Worm (Caenorhabditis elegans) whole organism, L4 larva: ENCODE data around the gene dmd-10.
"Not testable (repeated sequence)": the region's sequence is repeated elsewhere in the genome, so short reads cannot be mapped to it uniquely, and the experiment has no call there.

Experiments
- F26F4.8 ChIP-seq: fragments of 200-800 bp; sonication (Bioruptor generic); conservative IDR thresholded peaks from 2 replicates; pipeline ENCODE4 v1.3.6; 2022; ENCODE audit warnings: missing genetic modification characterization, missing compliant biosample characterization
- F37D6.2 ChIP-seq: sonication (generic microtip); optimal IDR thresholded peaks from 2 replicates; lab custom pipeline; 2016; ENCODE audit warnings: mild to moderate bottlenecking, missing genetic modification characterization, missing compliant biosample characterization
- ama-1 ChIP-seq: fragments of 150-350 bp; optimal IDR thresholded peaks from 2 replicates; lab custom pipeline; 2014; ENCODE audit warnings: inconsistent platforms, mixed read lengths
- arid-1 ChIP-seq: fragments of 200-800 bp; sonication (Bioruptor generic); conservative IDR thresholded peaks from 2 replicates; pipeline ENCODE4 v1.3.6; 2022; ENCODE audit warnings: missing genetic modification reagents, missing genetic modification characterization, missing compliant biosample characterization
- attf-4 ChIP-seq: sonication (generic microtip); optimal IDR thresholded peaks from 3 replicates; lab custom pipeline; 2017; ENCODE audit warnings: missing biosample characterization, missing genetic modification characterization
- ceh-28 ChIP-seq: fragments of 150-350 bp; optimal IDR thresholded peaks from 2 replicates; lab custom pipeline; 2014; ENCODE audit warnings: missing biosample characterization, missing genetic modification reagents, missing genetic modification characterization
- ceh-44 ChIP-seq: fragments of 200-800 bp; sonication (Bioruptor generic); IDR thresholded peaks from 2 replicates; pipeline ENCODE4 v1.3.6; 2022; ENCODE audit warnings: missing genetic modification reagents, missing genetic modification characterization, missing compliant biosample characterization
- daf-16 ChIP-seq, 3 experiments: sonication (generic microtip); optimal IDR thresholded peaks; 2 replicates each; lab custom pipeline; 2016 to 2017; ENCODE audit warnings: missing genetic modification characterization in 3 of 3, missing genetic modification reagents in 3 of 3, mild to moderate bottlenecking in 2 of 3, missing compliant biosample characterization in 2 of 3, missing biosample characterization in 1 of 3, moderate library complexity in 1 of 3
- dmd-9 ChIP-seq: fragments of 200-800 bp; sonication (Bioruptor generic); IDR thresholded peaks from 2 replicates; pipeline ENCODE4 v1.3.6; 2022; ENCODE audit warnings: missing genetic modification reagents, missing genetic modification characterization, missing compliant biosample characterization
- dve-1 ChIP-seq: sonication (generic microtip); optimal IDR thresholded peaks from 2 replicates; lab custom pipeline; 2017; ENCODE audit warnings: antibody characterized with exemption, mild to moderate bottlenecking, missing genetic modification characterization, missing compliant biosample characterization; ENCODE audit not compliant: insufficient read depth
- egl-43 ChIP-seq: fragments of 200-800 bp; sonication (Bioruptor generic); IDR thresholded peaks from 2 replicates; pipeline ENCODE4 v1.3.6; 2022; ENCODE audit warnings: missing genetic modification reagents, missing genetic modification characterization, missing compliant biosample characterization
- fkh-10 ChIP-seq: fragments of 150-350 bp; optimal IDR thresholded peaks from 2 replicates; lab custom pipeline; 2014; ENCODE audit warnings: missing biosample characterization, missing genetic modification reagents, missing genetic modification characterization
- gei-8 ChIP-seq: fragments of 200-800 bp; sonication (Bioruptor generic); optimal IDR thresholded peaks from 2 replicates; lab custom pipeline; 2018; ENCODE audit warnings: mild to moderate bottlenecking, missing genetic modification characterization, missing compliant biosample characterization
- hif-1 ChIP-seq, 2 experiments: sonication (generic microtip); optimal IDR thresholded peaks; 2 replicates each; lab custom pipeline; 2016 to 2017; ENCODE audit warnings: missing compliant biosample characterization in 2 of 2, missing genetic modification characterization in 2 of 2, missing genetic modification reagents in 2 of 2, missing genotype in 2 of 2, mild to moderate bottlenecking in 1 of 2
- hlh-11 ChIP-seq: fragments of 200-800 bp; sonication (Bioruptor generic); optimal IDR thresholded peaks from 2 replicates; lab custom pipeline; 2018; ENCODE audit warnings: mild to moderate bottlenecking, missing genetic modification characterization, missing compliant biosample characterization
- hlh-30 ChIP-seq: sonication (generic microtip); optimal IDR thresholded peaks from 2 replicates; lab custom pipeline; 2017; ENCODE audit warnings: antibody characterized with exemption, mild to moderate bottlenecking, missing genetic modification characterization, missing compliant biosample characterization; ENCODE audit not compliant: insufficient read depth
- lin-13 ChIP-seq: fragments of 150-350 bp; optimal IDR thresholded peaks from 2 replicates; lab custom pipeline; 2014; ENCODE audit warnings: missing biosample characterization, missing genetic modification reagents, missing genetic modification characterization
- lin-39 ChIP-seq: fragments of 150-350 bp; optimal IDR thresholded peaks from 2 replicates; lab custom pipeline; 2014; ENCODE audit warnings: missing biosample characterization, missing genetic modification reagents, missing genetic modification characterization
- lsy-2 ChIP-seq, 2 experiments: fragments of 150-350 bp in 1 of 2; sonication (generic microtip) in 1 of 2; optimal IDR thresholded peaks; 2 replicates each; lab custom pipeline; 2014 to 2017; ENCODE audit warnings: missing biosample characterization in 2 of 2, missing genetic modification characterization in 2 of 2
- madf-5 ChIP-seq, 2 experiments: fragments of 200-800 bp; sonication (Bioruptor generic); IDR thresholded peaks; 2 replicates each; pipeline ENCODE4 v1.3.6; 2022; ENCODE audit warnings: missing compliant biosample characterization in 2 of 2, missing genetic modification characterization in 2 of 2
- madf-9 ChIP-seq: fragments of 200-800 bp; sonication (Bioruptor generic); conservative IDR thresholded peaks from 2 replicates; pipeline ENCODE4 v1.3.6; 2022; ENCODE audit warnings: missing genetic modification reagents, missing genetic modification characterization, missing compliant biosample characterization
- mdt-29 ChIP-seq: fragments of 200-800 bp; sonication (Bioruptor generic); IDR thresholded peaks from 2 replicates; pipeline ENCODE4 v1.3.6; 2022; ENCODE audit warnings: missing genetic modification reagents, missing genetic modification characterization, missing compliant biosample characterization
- mep-1 ChIP-seq: fragments of 150-350 bp; sonication (generic microtip); optimal IDR thresholded peaks from 3 replicates; lab custom pipeline; 2014; ENCODE audit warnings: missing biosample characterization, missing genetic modification characterization
- mxl-3 ChIP-seq: fragments of 200-800 bp; sonication (Bioruptor generic); optimal IDR thresholded peaks from 2 replicates; lab custom pipeline; 2018; ENCODE audit warnings: mild to moderate bottlenecking, missing genetic modification characterization, missing compliant biosample characterization
- nhr-111 ChIP-seq: fragments of 200-800 bp; sonication (Bioruptor generic); optimal IDR thresholded peaks from 2 replicates; lab custom pipeline; 2018; ENCODE audit warnings: mild to moderate bottlenecking, missing genetic modification characterization, missing compliant biosample characterization
- nhr-237 ChIP-seq: sonication (generic microtip); optimal IDR thresholded peaks from 2 replicates; lab custom pipeline; 2017; ENCODE audit warnings: missing biosample characterization, missing genetic modification characterization
- nhr-6 ChIP-seq: fragments of 150-350 bp; optimal IDR thresholded peaks from 2 replicates; lab custom pipeline; 2014; ENCODE audit warnings: missing biosample characterization, missing genetic modification characterization
- nhr-77 ChIP-seq: fragments of 150-350 bp; optimal IDR thresholded peaks from 2 replicates; lab custom pipeline; 2014; ENCODE audit warnings: missing biosample characterization, missing genetic modification characterization
- pha-4 ChIP-seq, 2 experiments: fragments of 150-350 bp in 1 of 2; fragments of 200-800 bp in 1 of 2; sonication (Bioruptor generic) in 1 of 2; IDR thresholded peaks in 1 of 2; optimal IDR thresholded peaks in 1 of 2; 2 replicates each; pipeline versions ENCODE4 v1.3.6 to Lab custom; 2014 to 2022; ENCODE audit warnings: missing genetic modification characterization in 2 of 2, missing genetic modification reagents in 2 of 2, missing biosample characterization in 1 of 2, missing compliant biosample characterization in 1 of 2
- php-3 ChIP-seq: fragments of 200-800 bp; sonication (Bioruptor generic); IDR thresholded peaks from 2 replicates; pipeline ENCODE4 v1.3.6; 2022; ENCODE audit warnings: missing genetic modification reagents, missing genetic modification characterization, missing compliant biosample characterization
- set-16 ChIP-seq: fragments of 200-800 bp; sonication (Bioruptor generic); IDR thresholded peaks from 2 replicates; pipeline ENCODE4 v1.3.6; 2022; ENCODE audit warnings: missing genetic modification reagents, missing genetic modification characterization, missing compliant biosample characterization
- spr-3 ChIP-seq: fragments of 200-800 bp; sonication (Bioruptor generic); optimal IDR thresholded peaks from 2 replicates; lab custom pipeline; 2018; ENCODE audit warnings: mild to moderate bottlenecking, missing genetic modification characterization, missing compliant biosample characterization
- tag-97 ChIP-seq: fragments of 200-800 bp; sonication (Bioruptor generic); IDR thresholded peaks from 2 replicates; pipeline ENCODE4 v1.3.6; 2022; ENCODE audit warnings: missing genetic modification characterization, missing compliant biosample characterization
- unc-62 ChIP-seq, 3 experiments: fragments of 150-350 bp in 1 of 3; sonication (generic microtip); optimal IDR thresholded peaks in 2 of 3; peaks in 1 of 3; 1 replicate in 1 of 3; 2 replicates in 2 of 3; lab custom pipeline; 2014 to 2017; ENCODE audit warnings: missing biosample characterization in 3 of 3, missing genetic modification characterization in 3 of 3, missing genetic modification reagents in 3 of 3, missing genotype in 1 of 3
- zfp-3 ChIP-seq: fragments of 200-800 bp; sonication (Bioruptor generic); conservative IDR thresholded peaks from 2 replicates; pipeline ENCODE4 v1.3.6; 2022; ENCODE audit warnings: missing genetic modification reagents, missing genetic modification characterization, missing compliant biosample characterization

The dmd-10 gene

ce11 chrV:13202127-13202610 is 34.2 kb downstream of the dmd-10 start, which contains the start of the genes col-159 and col-160 (continued):
- no peak for TF ChIP-seq ceh-28 (tag; lab: Kevin White, UChicago)
- no peak for TF ChIP-seq hlh-30
- no peak for TF ChIP-seq lin-39 (tag; lab: Kevin White, UChicago)
- no peak for TF ChIP-seq arid-1 (GFP tag; lab: Robert Waterston, UW)
- no peak for TF ChIP-seq daf-16 (GFP tag; optimal IDR thresholded peaks at IDR 0.05; lab: Kevin White, UChicago)
- no peak for TF ChIP-seq daf-16 (tag; optimal IDR thresholded peaks at IDR 0.05; lab: Kevin White, UChicago)
- no peak for TF ChIP-seq F37D6.2 (tag; lab: Kevin White, UChicago)
- TF ChIP-seq hlh-11 (tag; lab: Kevin White, UChicago): no peak
- TF ChIP-seq nhr-111 (GFP tag; lab: Kevin White, UChicago): no peak

DNA sequence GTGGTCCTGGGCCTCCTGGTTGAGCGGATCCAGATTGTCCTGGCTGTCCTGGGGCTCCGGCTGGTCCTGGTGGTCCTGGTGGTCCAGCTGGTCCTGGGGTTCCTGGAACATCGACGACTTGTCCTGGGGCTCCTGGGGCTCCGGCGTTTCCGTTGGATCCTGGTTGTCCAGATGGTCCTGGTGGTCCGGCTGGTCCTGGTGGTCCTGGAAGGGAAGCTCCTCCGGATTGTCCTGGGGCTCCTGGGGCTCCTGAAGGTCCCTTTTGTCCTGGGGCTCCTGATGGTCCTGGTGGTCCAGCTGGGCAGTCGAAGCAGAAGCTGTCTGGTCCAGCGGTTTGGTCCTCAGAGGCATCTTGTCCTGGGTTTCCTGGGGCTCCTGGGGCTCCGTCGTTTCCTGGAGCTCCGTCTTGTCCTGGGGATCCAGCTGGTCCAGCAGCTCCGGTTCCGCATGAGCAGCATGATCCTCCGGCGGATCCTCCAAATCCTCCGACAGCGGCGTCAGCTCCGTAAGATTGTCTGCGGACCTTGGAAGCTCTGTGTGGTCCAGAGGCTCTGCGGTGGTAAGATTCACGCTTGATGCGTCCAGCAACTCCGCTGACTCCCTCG is 35.1 kb downstream of the dmd-10 start:
- TF ChIP-seq madf-5 (GFP tag; IDR thresholded peaks at IDR 0.05; lab: Robert Waterston, UW) (peak in 1 of 2 experiments; percentile 55; a peak in 2 of 4 replicates), set-16 (peak; percentile 98)
- TF ChIP-seq, all 104 proteins: peak for 2; not testable (repeated sequence) for 102

DNA sequence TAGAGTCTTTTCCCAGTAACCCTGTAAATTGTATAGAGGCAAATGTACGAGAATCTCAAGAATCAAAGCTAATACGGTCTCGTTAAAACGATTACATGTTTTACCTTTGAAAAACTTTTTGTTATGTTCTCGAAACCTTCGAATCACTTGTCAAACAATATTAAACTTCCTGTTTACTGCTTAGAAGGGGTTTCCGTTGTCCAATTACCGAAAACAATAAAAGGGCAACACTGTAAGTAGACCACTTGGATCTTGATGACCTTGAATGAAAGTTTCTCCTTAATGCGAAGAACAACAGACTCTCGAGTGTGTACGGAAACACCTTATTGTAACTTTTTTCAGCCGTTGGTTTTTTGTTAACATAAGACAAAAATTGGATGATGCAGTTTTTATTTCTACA is 35.8 kb downstream of the dmd-10 start:
- no peak for TF ChIP-seq dmd-9 (GFP tag; lab: Robert Waterston, UW)
- no peak for TF ChIP-seq F26F4.8
- peak; percentile 4 for TF ChIP-seq dve-1 (tag; lab: Kevin White, UChicago)
- TF ChIP-seq spr-3 (GFP tag; lab: Kevin White, UChicago): no peak
- TF ChIP-seq gei-8 (GFP tag; lab: Kevin White, UChicago): no peak
- no peak for TF ChIP-seq php-3 (GFP tag; lab: Robert Waterston, UW)
- no peak for TF ChIP-seq fkh-10 (GFP tag; lab: Kevin White, UChicago)
- TF ChIP-seq ama-1: peak; percentile 68
- peak; percentile 10 for TF ChIP-seq mep-1 (tag; lab: Kevin White, UChicago)
- no peak for TF ChIP-seq zfp-3 (GFP tag; lab: Robert Waterston, UW)
- no peak for TF ChIP-seq tag-97 (GFP tag; lab: Robert Waterston, UW)
- TF ChIP-seq unc-62 (GFP tag; optimal IDR thresholded peaks at IDR 0.05 in 1 of 2; lab: Kevin White, UChicago): peak in 1 of 2 experiments; percentile 83
- peak; percentile 24 for TF ChIP-seq unc-62 (tag; optimal IDR thresholded peaks at IDR 0.05; lab: Kevin White, UChicago)
- TF ChIP-seq attf-4 (tag; lab: Kevin White, UChicago): no peak
- TF ChIP-seq lsy-2 (tag; optimal IDR thresholded peaks at IDR 0.05; lab: Kevin White, UChicago): peak in 1 of 2 experiments; percentile 48
- TF ChIP-seq hif-1 (tag; optimal IDR thresholded peaks at IDR 0.05; lab: Kevin White, UChicago): no peak
- peak; percentile 72 for TF ChIP-seq nhr-6 (tag; lab: Kevin White, UChicago)
- TF ChIP-seq nhr-77 (tag; lab: Kevin White, UChicago): no peak
- no peak for TF ChIP-seq mxl-3 (GFP tag; lab: Kevin White, UChicago)
- no peak for TF ChIP-seq lin-13 (GFP tag; lab: Kevin White, UChicago)
- TF ChIP-seq mdt-29 (GFP tag; lab: Robert Waterston, UW): no peak
- no peak for TF ChIP-seq nhr-237 (tag; lab: Kevin White, UChicago)
- no peak for TF ChIP-seq set-16
- TF ChIP-seq madf-9 (GFP tag; lab: Robert Waterston, UW): no peak
- TF ChIP-seq, all 104 proteins: peak for 6

- TF ChIP-seq set-16 (peak; percentile 98), madf-5 (GFP tag; IDR thresholded peaks at IDR 0.05; lab: Robert Waterston, UW) (0 out of 4 replicates have a peak, but pooled peaks of 1 of the 2 experiments have one; percentile 45), pha-4 (GFP tag; IDR thresholded peaks at IDR 0.05; lab: Robert Waterston, UW) (peak; percentile 34; the same call in 1 of the 2 replicates), egl-43 (GFP tag; lab: Robert Waterston, UW) (peak; percentile 15; the same call in 1 of the 2 replicates), ceh-44 (GFP tag; lab: Robert Waterston, UW) (0 out of 2 replicates have a peak, but pooled peaks have one; percentile 5)
- not testable (repeated sequence) for TF ChIP-seq pha-4 (tag; optimal IDR thresholded peaks at IDR 0.05; lab: Kevin White, UChicago)
- TF ChIP-seq, all 104 proteins: peak for 5; not testable (repeated sequence) for 99
These were observed 37.8 kb downstream of the dmd-10 start for ce11 chrV:13198449-13199067.
